Worm (Caenorhabditis elegans) whole organism, L1 larva: ENCODE results near the gene Y41E3.7.

Experiments
- C04F5.9 ChIP-seq: sonication (generic microtip); optimal IDR thresholded peaks from 2 replicates; lab custom pipeline; 2016; ENCODE audit warnings: missing genetic modification characterization, missing compliant biosample characterization
- C16A3.4 ChIP-seq: fragments of 150-350 bp; optimal IDR thresholded peaks from 2 replicates; lab custom pipeline; 2014; ENCODE audit warnings: missing biosample characterization, missing genetic modification characterization
- F16B12.6 ChIP-seq: fragments of 150-350 bp; optimal IDR thresholded peaks from 2 replicates; lab custom pipeline; 2014; ENCODE audit warnings: missing biosample characterization, missing genetic modification characterization
- Y116A8C.19 ChIP-seq: sonication (generic microtip); optimal IDR thresholded peaks from 2 replicates; lab custom pipeline; 2016; ENCODE audit warnings: missing compliant biosample characterization, missing genetic modification characterization, borderline replicate concordance
- aha-1 ChIP-seq: fragments of 150-350 bp; optimal IDR thresholded peaks from 2 replicates; lab custom pipeline; 2014; ENCODE audit warnings: missing biosample characterization, missing genetic modification characterization
- ama-1 ChIP-seq: fragments of 150-350 bp; optimal IDR thresholded peaks from 2 replicates; lab custom pipeline; 2014
- blmp-1 ChIP-seq: fragments of 150-350 bp; optimal IDR thresholded peaks from 2 replicates; lab custom pipeline; 2014; ENCODE audit warnings: missing biosample characterization, missing genetic modification characterization
- ceh-63 ChIP-seq: fragments of 200-800 bp; sonication (Bioruptor generic); optimal IDR thresholded peaks from 2 replicates; lab custom pipeline; 2018; ENCODE audit warnings: mild to moderate bottlenecking, missing genetic modification characterization, missing compliant biosample characterization
- ceh-8 ChIP-seq: fragments of 200-800 bp; sonication (Bioruptor generic); optimal IDR thresholded peaks from 2 replicates; lab custom pipeline; 2018; ENCODE audit warnings: mild to moderate bottlenecking, missing genetic modification characterization, moderate library complexity, missing compliant biosample characterization
- ceh-82 ChIP-seq, 3 experiments: fragments of 150-350 bp in 1 of 3; sonication (generic microtip) in 2 of 3; optimal IDR thresholded peaks; 2 replicates each; lab custom pipeline; 2014 to 2017; ENCODE audit warnings: missing biosample characterization in 3 of 3, missing genetic modification characterization in 3 of 3
- dpl-1 ChIP-seq, 3 experiments: fragments of 150-350 bp in 2 of 3; sonication (generic microtip) in 1 of 3; optimal IDR thresholded peaks; 2 replicates each; lab custom pipeline; 2014 to 2017; ENCODE audit warnings: missing biosample characterization in 3 of 3, missing genetic modification characterization in 3 of 3, missing genetic modification reagents in 3 of 3
- efl-1 ChIP-seq, 4 experiments: fragments of 150-350 bp; optimal IDR thresholded peaks in 3 of 4; peaks in 1 of 4; 1 replicate in 1 of 4; 2 replicates in 3 of 4; lab custom pipeline; 2014; ENCODE audit warnings: missing biosample characterization in 2 of 4, missing genetic modification characterization in 2 of 4, missing genetic modification reagents in 2 of 4
- egl-13 ChIP-seq: sonication (generic microtip); optimal IDR thresholded peaks from 2 replicates; lab custom pipeline; 2016; ENCODE audit warnings: missing genotype, missing genetic modification reagents, missing genetic modification characterization, missing compliant biosample characterization
- egl-27 ChIP-seq, 2 experiments: fragments of 150-350 bp in 1 of 2; sonication (generic microtip); optimal IDR thresholded peaks; 3 replicates each; lab custom pipeline; 2017 to 2018; ENCODE audit warnings: missing biosample characterization in 2 of 2, missing genetic modification characterization in 2 of 2, missing genetic modification reagents in 2 of 2
- elt-2 ChIP-seq: sonication (generic microtip); optimal IDR thresholded peaks from 2 replicates; lab custom pipeline; 2016; ENCODE audit warnings: missing genetic modification characterization, mild to moderate bottlenecking, inconsistent platforms, missing compliant biosample characterization, missing genetic modification reagents
- fkh-4 ChIP-seq: sonication (generic microtip); optimal IDR thresholded peaks from 2 replicates; lab custom pipeline; 2016; ENCODE audit warnings: missing compliant biosample characterization, missing genetic modification characterization, borderline replicate concordance
- fkh-8 ChIP-seq: sonication (generic microtip); optimal IDR thresholded peaks from 2 replicates; lab custom pipeline; 2016; ENCODE audit warnings: mild to moderate bottlenecking, missing genetic modification characterization, missing compliant biosample characterization
- fos-1 ChIP-seq: fragments of 150-350 bp; optimal IDR thresholded peaks from 2 replicates; lab custom pipeline; 2014; ENCODE audit warnings: missing biosample characterization, missing genetic modification characterization
- grh-1 ChIP-seq: fragments of 200-800 bp; sonication (Bioruptor generic); IDR thresholded peaks from 2 replicates; pipeline ENCODE4 v1.3.6; 2022; ENCODE audit warnings: missing genetic modification reagents, missing genetic modification characterization, missing compliant biosample characterization
- hlh-17 ChIP-seq: fragments of 200-800 bp; sonication (Bioruptor generic); optimal IDR thresholded peaks from 2 replicates; lab custom pipeline; 2018; ENCODE audit warnings: missing genetic modification characterization, mild to moderate bottlenecking, missing compliant biosample characterization, moderate library complexity, borderline replicate concordance
- irx-1 ChIP-seq: sonication (generic microtip); optimal IDR thresholded peaks from 2 replicates; lab custom pipeline; 2016; ENCODE audit warnings: missing genetic modification characterization, missing compliant biosample characterization
- isw-1 ChIP-seq: fragments of 200-800 bp; sonication (Bioruptor generic); IDR thresholded peaks from 2 replicates; pipeline ENCODE4 v1.3.6; 2022; ENCODE audit warnings: missing genetic modification characterization, missing compliant biosample characterization
- jun-1 ChIP-seq: fragments of 150-350 bp; optimal IDR thresholded peaks from 2 replicates; lab custom pipeline; 2014; ENCODE audit warnings: missing biosample characterization, missing genetic modification reagents, missing genetic modification characterization
- lin-15B ChIP-seq: fragments of 150-350 bp; sonication (generic microtip); optimal IDR thresholded peaks from 3 replicates; lab custom pipeline; 2014; ENCODE audit warnings: missing biosample characterization, missing genetic modification characterization
- lin-39 ChIP-seq: fragments of 150-350 bp; optimal IDR thresholded peaks from 2 replicates; lab custom pipeline; 2014; ENCODE audit warnings: missing biosample characterization, missing genetic modification reagents, missing genetic modification characterization
- lir-3 ChIP-seq: sonication (generic microtip); optimal IDR thresholded peaks from 2 replicates; lab custom pipeline; 2016; ENCODE audit warnings: mild to moderate bottlenecking, missing genetic modification characterization, moderate library complexity, missing compliant biosample characterization; ENCODE audit not compliant: poor library complexity
- mdl-1 ChIP-seq, 2 experiments: fragments of 150-350 bp; optimal IDR thresholded peaks; 2 replicates each; lab custom pipeline; 2014 to 2017; ENCODE audit warnings: missing biosample characterization in 2 of 2, missing genetic modification characterization in 2 of 2, inconsistent platforms in 1 of 2
- mef-2 ChIP-seq: fragments of 150-350 bp; optimal IDR thresholded peaks from 2 replicates; lab custom pipeline; 2014; ENCODE audit warnings: missing biosample characterization, missing genetic modification characterization
- nhr-12 ChIP-seq: sonication (generic microtip); optimal IDR thresholded peaks from 2 replicates; lab custom pipeline; 2017; ENCODE audit warnings: missing biosample characterization, missing genetic modification characterization
- nhr-237 ChIP-seq: fragments of 150-350 bp; optimal IDR thresholded peaks from 2 replicates; lab custom pipeline; 2014; ENCODE audit warnings: missing biosample characterization, missing genetic modification characterization
- nhr-47 ChIP-seq: sonication (generic microtip); optimal IDR thresholded peaks from 2 replicates; lab custom pipeline; 2016; ENCODE audit warnings: mild to moderate bottlenecking, missing genetic modification characterization, moderate library complexity, missing compliant biosample characterization
- nhr-71 ChIP-seq: sonication (generic microtip); optimal IDR thresholded peaks from 2 replicates; lab custom pipeline; 2016; ENCODE audit warnings: mild to moderate bottlenecking, missing genetic modification characterization, moderate library complexity, missing compliant biosample characterization
- nhr-76 ChIP-seq: sonication (generic microtip); optimal IDR thresholded peaks from 2 replicates; lab custom pipeline; 2017; ENCODE audit warnings: missing biosample characterization, missing genetic modification characterization
- nhr-84 ChIP-seq: sonication (generic microtip); optimal IDR thresholded peaks from 2 replicates; lab custom pipeline; 2017; ENCODE audit warnings: missing biosample characterization, missing genetic modification characterization
- nhr-85 ChIP-seq: sonication (generic microtip); peaks from one replicate; lab custom pipeline; 2016; ENCODE audit warnings: missing genetic modification characterization, inconsistent platforms, missing compliant biosample characterization
- pag-3 ChIP-seq: sonication (generic microtip); optimal IDR thresholded peaks from 2 replicates; lab custom pipeline; 2017; ENCODE audit warnings: missing genetic modification characterization, mild to moderate bottlenecking, missing compliant biosample characterization, antibody characterized with exemption, borderline replicate concordance; ENCODE audit not compliant: insufficient read depth
- rnt-1 ChIP-seq: sonication (generic microtip); optimal IDR thresholded peaks from 2 replicates; lab custom pipeline; 2016; ENCODE audit warnings: mild to moderate bottlenecking, missing genetic modification characterization, moderate library complexity, missing compliant biosample characterization
- snpc-4 ChIP-seq: fragments of 150-350 bp; optimal IDR thresholded peaks from 2 replicates; lab custom pipeline; 2014; ENCODE audit warnings: missing biosample characterization, missing genetic modification characterization
- sptf-1 ChIP-seq: fragments of 150-350 bp; optimal IDR thresholded peaks from 2 replicates; lab custom pipeline; 2014; ENCODE audit warnings: missing biosample characterization, missing genetic modification characterization
- sup-37 ChIP-seq: fragments of 200-800 bp; sonication (Bioruptor generic); optimal IDR thresholded peaks from 2 replicates; lab custom pipeline; 2018; ENCODE audit warnings: mild to moderate bottlenecking, missing genetic modification characterization, missing compliant biosample characterization
- tlp-1 ChIP-seq: fragments of 150-350 bp; optimal IDR thresholded peaks from 2 replicates; lab custom pipeline; 2014; ENCODE audit warnings: missing biosample characterization, missing genetic modification characterization
- unc-30 ChIP-seq: sonication (generic microtip); optimal IDR thresholded peaks from 2 replicates; lab custom pipeline; 2017; ENCODE audit warnings: missing biosample characterization, missing genetic modification characterization
- unc-62 ChIP-seq: fragments of 150-350 bp; optimal IDR thresholded peaks from 2 replicates; lab custom pipeline; 2014; ENCODE audit warnings: missing biosample characterization, missing genetic modification reagents, missing genetic modification characterization
- unc-86 ChIP-seq: sonication (generic microtip); optimal IDR thresholded peaks from 2 replicates; lab custom pipeline; 2016; ENCODE audit warnings: missing genetic modification characterization, missing compliant biosample characterization
- zag-1 ChIP-seq: fragments of 150-350 bp; optimal IDR thresholded peaks from 2 replicates; lab custom pipeline; 2014; ENCODE audit warnings: missing biosample characterization, missing genetic modification characterization
- zip-4 ChIP-seq: fragments of 200-800 bp; sonication (Bioruptor generic); optimal IDR thresholded peaks from 2 replicates; lab custom pipeline; 2018; ENCODE audit warnings: mild to moderate bottlenecking, missing genetic modification characterization, moderate library complexity, missing compliant biosample characterization

Gene Y41E3.7

ce11 chrIV:15036974-15037373, 23.1 kb downstream of the Y41E3.7 start, which contains the start of gene eef-1B.2 (continued):
- no peak for TF ChIP-seq nhr-76 (tag; lab: Kevin White, UChicago)
- no peak for TF ChIP-seq mef-2 (tag; lab: Kevin White, UChicago)
- no peak for TF ChIP-seq sptf-1 (tag; lab: Kevin White, UChicago)
- peak in 1 of 2 experiments; percentile 71 for TF ChIP-seq mdl-1 (tag; optimal IDR thresholded peaks at IDR 0.05; lab: Kevin White, UChicago)
- no peak for TF ChIP-seq egl-27 (tag; optimal IDR thresholded peaks at IDR 0.05; lab: Kevin White, UChicago)
- no peak for TF ChIP-seq snpc-4 (tag; lab: Kevin White, UChicago)
- no peak for TF ChIP-seq pag-3 (tag; lab: Kevin White, UChicago)
- peak; percentile 61 for TF ChIP-seq F16B12.6 (tag; lab: Kevin White, UChicago)
- no peak for TF ChIP-seq unc-30 (tag; lab: Kevin White, UChicago)
- TF ChIP-seq fos-1 (tag; lab: Kevin White, UChicago), result no peak
- TF ChIP-seq lin-39 (tag; lab: Kevin White, UChicago), result no peak
- TF ChIP-seq egl-13, result peak; percentile 16
- no peak for TF ChIP-seq rnt-1 (tag; lab: Kevin White, UChicago)
- TF ChIP-seq elt-2 (tag; lab: Kevin White, UChicago), result no peak
- peak; percentile 52 for TF ChIP-seq isw-1
- TF ChIP-seq zip-4 (GFP tag; lab: Kevin White, UChicago), result no peak
- TF ChIP-seq ceh-82 (tag; optimal IDR thresholded peaks at IDR 0.05; lab: Kevin White, UChicago), result peak in 2 of 3 experiments; percentile 47 to 62
- TF ChIP-seq fkh-8 (tag; lab: Kevin White, UChicago), result peak; percentile 24
- peak; percentile 65 for TF ChIP-seq nhr-47
- peak; percentile 80 for TF ChIP-seq C16A3.4 (tag; lab: Kevin White, UChicago)
- TF ChIP-seq grh-1 (GFP tag; lab: Robert Waterston, UW), result no peak
- TF ChIP-seq aha-1 (tag; lab: Kevin White, UChicago), result no peak
- TF ChIP-seq nhr-85, result peak; percentile 16
- TF ChIP-seq ceh-63 (GFP tag; lab: Kevin White, UChicago), result no peak
- no peak for TF ChIP-seq sup-37 (GFP tag; lab: Kevin White, UChicago)
- TF ChIP-seq ceh-8 (GFP tag; lab: Kevin White, UChicago), result no peak
- no peak for TF ChIP-seq zag-1 (tag; lab: Kevin White, UChicago)
- TF ChIP-seq unc-62, result no peak
- TF ChIP-seq C04F5.9 (tag; lab: Kevin White, UChicago), result no peak
- TF ChIP-seq nhr-237 (tag; lab: Kevin White, UChicago), result peak; percentile 29
- peak; percentile 59 for TF ChIP-seq lin-15B (tag; lab: Kevin White, UChicago)

DNA sequence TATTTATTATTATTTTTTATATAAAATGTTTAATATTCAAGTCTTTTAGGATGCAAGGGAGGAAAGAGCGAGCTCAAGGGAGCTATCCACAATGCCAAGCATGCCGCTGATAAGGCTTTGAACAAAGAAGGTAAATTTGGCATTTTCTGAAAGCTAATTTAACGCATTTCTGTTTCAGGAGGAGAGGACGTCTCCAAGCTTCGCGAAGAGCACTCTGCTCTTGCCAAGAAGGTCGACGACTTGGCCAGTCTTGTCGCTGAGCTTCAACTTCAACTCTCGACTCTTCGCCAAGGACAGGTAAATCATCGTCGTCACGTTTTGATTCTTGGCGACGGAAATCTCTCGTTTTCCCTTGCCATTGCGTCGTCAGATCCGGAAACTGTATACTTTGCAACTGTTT, 23.7 kb downstream of the Y41E3.7 start:
- TF ChIP-seq unc-62 (no peak), efl-1 (optimal IDR thresholded peaks at IDR 0.05; lab: Kevin White, UChicago) (no peak), efl-1 (GFP tag; optimal IDR thresholded peaks at IDR 0.05 in 1 of 2; lab: Kevin White, UChicago) (peak in 1 of 2 experiments; percentile 81), hlh-17 (GFP tag; lab: Kevin White, UChicago) (no peak)

- no peak for TF ChIP-seq efl-1 (optimal IDR thresholded peaks at IDR 0.05; lab: Kevin White, UChicago)
- peak in 1 of 2 experiments; percentile 53 for TF ChIP-seq efl-1 (GFP tag; optimal IDR thresholded peaks at IDR 0.05 in 1 of 2; lab: Kevin White, UChicago)
- no peak for TF ChIP-seq aha-1 (tag; lab: Kevin White, UChicago)
These were observed 25.0 kb downstream of the Y41E3.7 start for ce11 chrIV:15038821-15039220.

- TF ChIP-seq egl-13 (peak; percentile 45), jun-1 (tag; lab: Kevin White, UChicago) (peak; percentile 80), nhr-12 (tag; lab: Kevin White, UChicago) (no peak), dpl-1 (GFP tag; optimal IDR thresholded peaks at IDR 0.05; lab: Kevin White, UChicago) (peak; percentile 95 to 97 (median 95)), tlp-1 (no peak), unc-86 (tag; lab: Kevin White, UChicago) (peak; percentile 74), C16A3.4 (tag; lab: Kevin White, UChicago) (peak; percentile 72), blmp-1 (tag; lab: Kevin White, UChicago) (no peak), irx-1 (tag; lab: Kevin White, UChicago) (peak; percentile 70), nhr-71 (tag; lab: Kevin White, UChicago) (peak; percentile 87), ama-1 (lab: Kevin White, UChicago) (no peak), fkh-4 (tag; lab: Kevin White, UChicago) (no peak), F16B12.6 (tag; lab: Kevin White, UChicago) (peak; percentile 75), lir-3 (no peak), sup-37 (GFP tag; lab: Kevin White, UChicago) (no peak), Y116A8C.19 (no peak), fkh-8 (tag; lab: Kevin White, UChicago) (peak; percentile 82), hlh-17 (GFP tag; lab: Kevin White, UChicago) (no peak), nhr-84 (no peak), unc-62 (no peak)
These were observed 25.6 kb downstream of the Y41E3.7 start, which contains the start of gene hrpu-1 for ce11 chrIV:15039477-15039876. TSS of gene hrpu-1 (plus strand) at chrIV:15039616.
